Worm (Caenorhabditis elegans) whole organism, L4 larva: ENCODE results near the gene flp-15.

Source experiments
- F37D6.2 ChIP-seq: sonication (generic microtip); optimal IDR thresholded peaks from 2 replicates; lab custom pipeline; 2016; ENCODE audit warnings: mild to moderate bottlenecking, missing genetic modification characterization, missing compliant biosample characterization
- F49E8.2 ChIP-seq: sonication (generic microtip); optimal IDR thresholded peaks from 2 replicates; lab custom pipeline; 2016; ENCODE audit warnings: missing compliant biosample characterization, mild to moderate bottlenecking, missing genetic modification characterization, borderline replicate concordance
- R02D3.7 ChIP-seq: fragments of 150-350 bp; sonication (generic microtip); optimal IDR thresholded peaks from 3 replicates; lab custom pipeline; 2014; ENCODE audit warnings: missing biosample characterization, missing genetic modification characterization
- T20F7.1 ChIP-seq: fragments of 200-800 bp; sonication (Bioruptor generic); optimal IDR thresholded peaks from 2 replicates; lab custom pipeline; 2018; ENCODE audit warnings: mild to moderate bottlenecking, missing genetic modification characterization, missing compliant biosample characterization
- Y48G9A.11 ChIP-seq: fragments of 200-800 bp; sonication (Bioruptor generic); IDR thresholded peaks from 2 replicates; pipeline ENCODE4 v1.3.6; 2022; ENCODE audit warnings: missing genetic modification reagents, missing genetic modification characterization, missing compliant biosample characterization
- arid-1 ChIP-seq: fragments of 200-800 bp; sonication (Bioruptor generic); conservative IDR thresholded peaks from 2 replicates; pipeline ENCODE4 v1.3.6; 2022; ENCODE audit warnings: missing genetic modification reagents, missing genetic modification characterization, missing compliant biosample characterization
- ceh-28 ChIP-seq: fragments of 150-350 bp; optimal IDR thresholded peaks from 2 replicates; lab custom pipeline; 2014; ENCODE audit warnings: missing biosample characterization, missing genetic modification reagents, missing genetic modification characterization
- ceh-32 ChIP-seq: sonication (generic microtip); optimal IDR thresholded peaks from 2 replicates; lab custom pipeline; 2016; ENCODE audit warnings: mild to moderate bottlenecking, missing genetic modification characterization, missing compliant biosample characterization; ENCODE audit not compliant: poor library complexity
- ceh-62 ChIP-seq: sonication (generic microtip); optimal IDR thresholded peaks from 2 replicates; lab custom pipeline; 2017; ENCODE audit warnings: missing biosample characterization, missing genetic modification characterization
- cey-2 ChIP-seq: sonication (generic microtip); optimal IDR thresholded peaks from 3 replicates; lab custom pipeline; 2017; ENCODE audit warnings: missing genetic modification characterization, mild to moderate bottlenecking, missing compliant biosample characterization, antibody characterized with exemption, borderline replicate concordance; ENCODE audit not compliant: insufficient read depth
- daf-16 ChIP-seq, 3 experiments: sonication (generic microtip); optimal IDR thresholded peaks; 2 replicates each; lab custom pipeline; 2016 to 2017; ENCODE audit warnings: missing genetic modification characterization in 3 of 3, missing genetic modification reagents in 3 of 3, mild to moderate bottlenecking in 2 of 3, missing compliant biosample characterization in 2 of 3, missing biosample characterization in 1 of 3, moderate library complexity in 1 of 3
- dmd-9 ChIP-seq: fragments of 200-800 bp; sonication (Bioruptor generic); IDR thresholded peaks from 2 replicates; pipeline ENCODE4 v1.3.6; 2022; ENCODE audit warnings: missing genetic modification reagents, missing genetic modification characterization, missing compliant biosample characterization
- dpl-1 ChIP-seq: fragments of 150-350 bp; optimal IDR thresholded peaks from 2 replicates; lab custom pipeline; 2014; ENCODE audit warnings: missing biosample characterization, missing genetic modification reagents, missing genetic modification characterization
- fkh-10 ChIP-seq: fragments of 150-350 bp; optimal IDR thresholded peaks from 2 replicates; lab custom pipeline; 2014; ENCODE audit warnings: missing biosample characterization, missing genetic modification reagents, missing genetic modification characterization
- hlh-11 ChIP-seq: fragments of 200-800 bp; sonication (Bioruptor generic); optimal IDR thresholded peaks from 2 replicates; lab custom pipeline; 2018; ENCODE audit warnings: mild to moderate bottlenecking, missing genetic modification characterization, missing compliant biosample characterization
- hlh-30 ChIP-seq: sonication (generic microtip); optimal IDR thresholded peaks from 2 replicates; lab custom pipeline; 2017; ENCODE audit warnings: antibody characterized with exemption, mild to moderate bottlenecking, missing genetic modification characterization, missing compliant biosample characterization; ENCODE audit not compliant: insufficient read depth
- hmg-1.1 ChIP-seq: fragments of 200-800 bp; sonication (Bioruptor generic); IDR thresholded peaks from 2 replicates; pipeline ENCODE4 v1.3.6; 2022; ENCODE audit warnings: missing genetic modification reagents, missing genetic modification characterization, missing compliant biosample characterization
- lim-7 ChIP-seq: fragments of 200-800 bp; sonication (Bioruptor generic); IDR thresholded peaks from 2 replicates; pipeline ENCODE4 v1.3.6; 2022; ENCODE audit warnings: missing genetic modification characterization, missing compliant biosample characterization
- lin-1 ChIP-seq: fragments of 200-800 bp; sonication (Bioruptor generic); IDR thresholded peaks from 2 replicates; pipeline ENCODE4 v1.3.6; 2022; ENCODE audit warnings: missing genetic modification reagents, missing genetic modification characterization, missing compliant biosample characterization
- lin-13 ChIP-seq: fragments of 150-350 bp; optimal IDR thresholded peaks from 2 replicates; lab custom pipeline; 2014; ENCODE audit warnings: missing biosample characterization, missing genetic modification reagents, missing genetic modification characterization
- lin-38 ChIP-seq: fragments of 200-800 bp; sonication (Bioruptor generic); IDR thresholded peaks from 2 replicates; pipeline ENCODE4 v1.3.6; 2022; ENCODE audit warnings: missing genetic modification reagents, missing genetic modification characterization, missing compliant biosample characterization
- lin-39 ChIP-seq: fragments of 150-350 bp; optimal IDR thresholded peaks from 2 replicates; lab custom pipeline; 2014; ENCODE audit warnings: missing biosample characterization, missing genetic modification reagents, missing genetic modification characterization
- madf-5 ChIP-seq, 2 experiments: fragments of 200-800 bp; sonication (Bioruptor generic); IDR thresholded peaks; 2 replicates each; pipeline ENCODE4 v1.3.6; 2022; ENCODE audit warnings: missing compliant biosample characterization in 2 of 2, missing genetic modification characterization in 2 of 2
- madf-9 ChIP-seq: fragments of 200-800 bp; sonication (Bioruptor generic); conservative IDR thresholded peaks from 2 replicates; pipeline ENCODE4 v1.3.6; 2022; ENCODE audit warnings: missing genetic modification reagents, missing genetic modification characterization, missing compliant biosample characterization
- nhr-10 ChIP-seq: fragments of 150-350 bp; optimal IDR thresholded peaks from 2 replicates; lab custom pipeline; 2014; ENCODE audit warnings: missing biosample characterization, missing genetic modification characterization
- nhr-11 ChIP-seq: fragments of 150-350 bp; optimal IDR thresholded peaks from 2 replicates; lab custom pipeline; 2014; ENCODE audit warnings: missing biosample characterization, missing genetic modification characterization
- nhr-237 ChIP-seq: sonication (generic microtip); optimal IDR thresholded peaks from 2 replicates; lab custom pipeline; 2017; ENCODE audit warnings: missing biosample characterization, missing genetic modification characterization
- nhr-25 ChIP-seq: sonication (generic microtip); optimal IDR thresholded peaks from 2 replicates; lab custom pipeline; 2017; ENCODE audit warnings: missing genetic modification characterization, mild to moderate bottlenecking, missing compliant biosample characterization, antibody characterized with exemption, moderate library complexity, borderline replicate concordance; ENCODE audit not compliant: insufficient read depth
- nhr-41 ChIP-seq: fragments of 200-800 bp; sonication (Bioruptor generic); IDR thresholded peaks from 2 replicates; pipeline ENCODE4 v1.3.6; 2022; ENCODE audit warnings: missing genetic modification reagents, missing genetic modification characterization, missing compliant biosample characterization
- nhr-42 ChIP-seq: fragments of 200-800 bp; sonication (Bioruptor generic); IDR thresholded peaks from 2 replicates; pipeline ENCODE4 v1.3.6; 2022; ENCODE audit warnings: missing genetic modification characterization, missing compliant biosample characterization
- nhr-48 ChIP-seq: sonication (generic microtip); optimal IDR thresholded peaks from 2 replicates; lab custom pipeline; 2016; ENCODE audit warnings: mild to moderate bottlenecking, missing genetic modification characterization, missing compliant biosample characterization
- nhr-6 ChIP-seq: fragments of 150-350 bp; optimal IDR thresholded peaks from 2 replicates; lab custom pipeline; 2014; ENCODE audit warnings: missing biosample characterization, missing genetic modification characterization
- nhr-77 ChIP-seq: fragments of 150-350 bp; optimal IDR thresholded peaks from 2 replicates; lab custom pipeline; 2014; ENCODE audit warnings: missing biosample characterization, missing genetic modification characterization
- pha-4 ChIP-seq, 2 experiments: fragments of 150-350 bp in 1 of 2; fragments of 200-800 bp in 1 of 2; sonication (Bioruptor generic) in 1 of 2; IDR thresholded peaks in 1 of 2; optimal IDR thresholded peaks in 1 of 2; 2 replicates each; pipeline versions ENCODE4 v1.3.6 to Lab custom; 2014 to 2022; ENCODE audit warnings: missing genetic modification characterization in 2 of 2, missing genetic modification reagents in 2 of 2, missing biosample characterization in 1 of 2, missing compliant biosample characterization in 1 of 2
- php-3 ChIP-seq: fragments of 200-800 bp; sonication (Bioruptor generic); IDR thresholded peaks from 2 replicates; pipeline ENCODE4 v1.3.6; 2022; ENCODE audit warnings: missing genetic modification reagents, missing genetic modification characterization, missing compliant biosample characterization
- set-16 ChIP-seq: fragments of 200-800 bp; sonication (Bioruptor generic); IDR thresholded peaks from 2 replicates; pipeline ENCODE4 v1.3.6; 2022; ENCODE audit warnings: missing genetic modification reagents, missing genetic modification characterization, missing compliant biosample characterization
- unc-130 ChIP-seq: sonication (generic microtip); optimal IDR thresholded peaks from 2 replicates; lab custom pipeline; 2016; ENCODE audit warnings: missing genetic modification reagents, missing genetic modification characterization, missing compliant biosample characterization
- unc-62 ChIP-seq, 3 experiments: fragments of 150-350 bp in 1 of 3; sonication (generic microtip); optimal IDR thresholded peaks in 2 of 3; peaks in 1 of 3; 1 replicate in 1 of 3; 2 replicates in 2 of 3; lab custom pipeline; 2014 to 2017; ENCODE audit warnings: missing biosample characterization in 3 of 3, missing genetic modification characterization in 3 of 3, missing genetic modification reagents in 3 of 3, missing genotype in 1 of 3
- vab-7 ChIP-seq: fragments of 200-800 bp; sonication (Bioruptor generic); IDR thresholded peaks from 2 replicates; pipeline ENCODE4 v1.3.6; 2022; ENCODE audit warnings: missing genetic modification reagents, missing genetic modification characterization, missing compliant biosample characterization
- zag-1 ChIP-seq: fragments of 150-350 bp; optimal IDR thresholded peaks from 2 replicates; lab custom pipeline; 2014; ENCODE audit warnings: missing biosample characterization, missing genetic modification characterization
- zip-11 ChIP-seq: fragments of 200-800 bp; sonication (Bioruptor generic); IDR thresholded peaks from 2 replicates; pipeline ENCODE4 v1.3.6; 2022; ENCODE audit warnings: missing genetic modification characterization, missing compliant biosample characterization
- zip-2 ChIP-seq: fragments of 150-350 bp; optimal IDR thresholded peaks from 2 replicates; lab custom pipeline; 2014; ENCODE audit warnings: missing biosample characterization, missing genetic modification characterization
- ztf-7 ChIP-seq: fragments of 150-350 bp; optimal IDR thresholded peaks from 2 replicates; lab custom pipeline; 2014; ENCODE audit warnings: missing biosample characterization, missing genetic modification characterization

flp-15 gene

DNA sequence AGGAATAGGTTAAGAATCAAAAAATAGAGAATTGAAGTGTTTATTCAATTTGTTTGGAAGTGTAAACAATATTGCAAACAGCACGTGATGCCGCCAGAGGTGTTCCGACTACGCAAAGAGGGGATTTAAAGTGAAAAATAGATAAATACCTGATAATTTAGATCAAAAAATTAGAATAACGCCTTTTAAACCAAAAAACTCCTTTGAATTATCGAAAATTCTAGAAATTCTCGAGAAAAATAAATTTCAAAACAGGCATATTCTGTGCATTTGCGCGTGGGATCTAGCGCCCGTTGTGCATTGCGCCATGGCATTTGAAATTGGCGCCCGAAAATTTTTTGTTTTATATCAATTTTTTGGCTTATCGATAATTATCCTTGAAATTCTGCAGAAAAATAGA is 45.4 kb downstream of the flp-15 start, which contains the start of gene hip-1 (continued):
- TF ChIP-seq hlh-30 (tag; lab: Kevin White, UChicago) (peak; percentile 80), zip-2 (tag; lab: Kevin White, UChicago) (no peak), lin-13 (GFP tag; lab: Kevin White, UChicago) (no peak), nhr-6 (tag; lab: Kevin White, UChicago) (no peak), nhr-41 (GFP tag; lab: Robert Waterston, UW) (no peak), fkh-10 (GFP tag; lab: Kevin White, UChicago) (no peak), nhr-42 (no peak), ceh-32 (tag; lab: Kevin White, UChicago) (no peak), madf-9 (GFP tag; lab: Robert Waterston, UW) (no peak), unc-130 (GFP tag; lab: Kevin White, UChicago) (peak; percentile 7), nhr-25 (tag; lab: Kevin White, UChicago) (no peak), dmd-9 (GFP tag; lab: Robert Waterston, UW) (peak; percentile 53; the same call in 1 of the 2 replicates), R02D3.7 (tag; lab: Kevin White, UChicago) (no peak), dpl-1 (peak; percentile 75), ztf-7 (tag; lab: Kevin White, UChicago) (no peak), lin-39 (tag; lab: Kevin White, UChicago) (no peak), vab-7 (GFP tag; lab: Robert Waterston, UW) (no peak), zip-11 (GFP tag; lab: Robert Waterston, UW) (no peak), F37D6.2 (tag; lab: Kevin White, UChicago) (no peak), hmg-1.1 (GFP tag; lab: Robert Waterston, UW) (peak; percentile 28; the same call in 1 of the 2 replicates), hlh-11 (peak; percentile 13), zag-1 (tag; lab: Kevin White, UChicago) (no peak)

ce11 chrIII:13621717-13622116 is 45.9 kb downstream of the flp-15 start:
- TF ChIP-seq nhr-237 (tag; lab: Kevin White, UChicago) (no peak), set-16 (GFP tag; lab: Robert Waterston, UW) (peak; percentile 84), cey-2 (tag; lab: Kevin White, UChicago) (no peak)

DNA sequence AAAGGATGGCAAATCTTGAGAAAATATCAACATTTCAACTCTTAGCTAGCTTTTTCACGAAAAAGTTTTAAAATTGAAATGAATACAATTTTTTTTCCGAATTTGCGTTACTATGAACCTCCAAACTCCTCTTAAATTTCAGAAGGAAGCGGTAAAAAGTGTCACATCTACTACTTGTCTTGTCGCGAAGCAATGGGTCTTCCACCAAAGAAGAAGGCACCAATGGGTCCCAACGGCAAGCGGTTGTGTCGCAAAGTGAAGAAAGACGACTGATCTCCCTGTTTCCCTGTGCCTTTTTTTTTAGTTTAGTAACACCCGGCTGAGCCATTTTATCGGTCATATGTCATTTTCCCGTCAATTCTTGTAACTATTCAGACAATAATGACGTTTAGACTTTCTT is 46.6 kb downstream of the flp-15 start:
- no peak for TF ChIP-seq nhr-10 (tag; lab: Kevin White, UChicago)
- peak in 1 of 2 experiments; percentile 68 for TF ChIP-seq unc-62 (GFP tag; optimal IDR thresholded peaks at IDR 0.05 in 1 of 2; lab: Kevin White, UChicago)
- TF ChIP-seq unc-62 (tag; optimal IDR thresholded peaks at IDR 0.05; lab: Kevin White, UChicago): no peak
- TF ChIP-seq madf-5 (GFP tag; IDR thresholded peaks at IDR 0.05; lab: Robert Waterston, UW): 0 out of 4 replicates have a peak, but pooled peaks of 1 of the 2 experiments have one; percentile 56
- no peak for TF ChIP-seq lin-38 (GFP tag; lab: Robert Waterston, UW)
- TF ChIP-seq Y48G9A.11: no peak
- peak in 1 of 2 experiments; percentile 4 for TF ChIP-seq daf-16 (GFP tag; optimal IDR thresholded peaks at IDR 0.05; lab: Kevin White, UChicago)
- no peak for TF ChIP-seq daf-16 (tag; optimal IDR thresholded peaks at IDR 0.05; lab: Kevin White, UChicago)

ce11 chrIII:13616793-13617192 is 50.8 kb downstream of the flp-15 start, which contains the start of gene T12D8.9:
T12D8.9 (plus strand) TSS chrIII:13617104.
- TF ChIP-seq F49E8.2 (no peak), unc-62 (GFP tag; optimal IDR thresholded peaks at IDR 0.05 in 1 of 2; lab: Kevin White, UChicago) (peak in 1 of 2 experiments; percentile 78), unc-62 (tag; optimal IDR thresholded peaks at IDR 0.05; lab: Kevin White, UChicago) (no peak), lim-7 (no peak), nhr-48 (tag; lab: Kevin White, UChicago) (no peak), daf-16 (GFP tag; optimal IDR thresholded peaks at IDR 0.05; lab: Kevin White, UChicago) (peak in 1 of 2 experiments; percentile 17), daf-16 (tag; optimal IDR thresholded peaks at IDR 0.05; lab: Kevin White, UChicago) (no peak), nhr-77 (tag; lab: Kevin White, UChicago) (no peak), madf-5 (GFP tag; IDR thresholded peaks at IDR 0.05; lab: Robert Waterston, UW) (no peak), pha-4 (GFP tag; IDR thresholded peaks at IDR 0.05; lab: Robert Waterston, UW) (no peak), pha-4 (tag; optimal IDR thresholded peaks at IDR 0.05; lab: Kevin White, UChicago) (no peak), arid-1 (0 out of 2 replicates have a peak, but pooled peaks have one; percentile 5), ceh-62 (tag; lab: Kevin White, UChicago) (no peak), lin-1 (GFP tag; lab: Robert Waterston, UW) (no peak), hlh-11 (peak; percentile 42), cey-2 (tag; lab: Kevin White, UChicago) (no peak), ceh-28 (no peak), php-3 (GFP tag; lab: Robert Waterston, UW) (no peak), T20F7.1 (no peak), nhr-11 (tag; lab: Kevin White, UChicago) (no peak)
